Fruit fly (Drosophila melanogaster) S2 (cell line): Measurements from ENCODE around the gene GstT3.

ENCODE experiments used
- CG8478 ChIP-seq: fragments of >200 bp; optimal IDR thresholded peaks from 2 replicates; lab custom pipeline; 2018
- CTCF ChIP-seq, 2 experiments: fragments of >200 bp; optimal IDR thresholded peaks; 2 replicates each; lab custom pipeline; 2018

Gene GstT3

dm6 chrX:20466382-20466928 lies 800 bp upstream of the GstT3 start:
- no peak for TF ChIP-seq CG8478 (lab: Kevin White, UChicago)
- TF ChIP-seq CTCF (optimal IDR thresholded peaks at IDR 0.05; lab: Kevin White, UChicago): no peak

DNA sequence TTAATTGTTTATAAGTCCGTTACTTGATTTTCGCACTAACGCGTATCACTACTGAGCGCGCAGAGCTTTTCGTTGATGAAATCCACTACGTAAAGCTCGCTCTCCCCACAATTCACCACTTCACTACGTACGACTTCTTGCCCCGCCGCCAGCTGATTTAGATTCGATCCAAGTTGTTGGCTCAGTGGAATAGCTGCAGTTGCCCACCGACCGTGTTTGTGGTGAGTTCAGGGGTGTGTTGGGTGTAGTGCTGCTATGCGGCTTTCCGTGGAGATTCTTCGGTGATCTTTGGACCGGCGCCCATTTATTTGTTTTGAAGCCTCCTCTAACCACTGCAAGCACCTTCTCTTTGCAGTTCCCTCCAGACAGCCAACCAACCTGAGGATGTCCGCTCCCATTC lies 937 bp downstream of the GstT3 start:
- no peak for TF ChIP-seq CTCF (optimal IDR thresholded peaks at IDR 0.05; lab: Kevin White, UChicago)
- TF ChIP-seq CG8478 (lab: Kevin White, UChicago): no peak

dm6 chrX:20470701-20471100 lies 3.4 kb downstream of the GstT3 start:
- no peak for TF ChIP-seq CG8478 (lab: Kevin White, UChicago)

dm6 chrX:20478674-20479073 lies 11.4 kb downstream of the GstT3 start:
- TF ChIP-seq CTCF (optimal IDR thresholded peaks at IDR 0.05; lab: Kevin White, UChicago): no peak
- TF ChIP-seq CG8478 (lab: Kevin White, UChicago): no peak

DNA sequence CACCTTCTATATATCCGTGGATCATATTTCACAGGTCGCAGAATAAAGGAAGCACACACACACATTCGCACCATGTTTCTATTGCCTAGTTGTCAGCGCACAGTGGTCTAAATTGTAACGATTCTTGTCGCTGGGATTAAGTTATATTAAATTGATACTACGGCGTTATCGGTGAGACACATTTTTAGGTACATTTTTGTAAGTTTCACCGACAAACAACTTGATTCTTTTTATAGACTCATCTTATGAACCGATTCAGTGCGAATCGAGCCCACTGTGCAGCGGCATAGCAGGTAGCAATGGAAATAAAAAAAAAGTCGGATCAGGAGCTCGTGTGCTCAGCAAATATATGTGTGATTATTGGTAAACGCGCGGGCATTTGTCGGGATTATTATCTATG lies 13.1 kb downstream of the GstT3 start:
- TF ChIP-seq CTCF (optimal IDR thresholded peaks at IDR 0.05; lab: Kevin White, UChicago) (no peak), CG8478 (lab: Kevin White, UChicago) (no peak)

- TF ChIP-seq CTCF (optimal IDR thresholded peaks at IDR 0.05; lab: Kevin White, UChicago): no peak
- no peak for TF ChIP-seq CG8478 (lab: Kevin White, UChicago)
Observed at dm6 chrX:20481404-20481803, 14.1 kb downstream of the GstT3 start.

- TF ChIP-seq CTCF (optimal IDR thresholded peaks at IDR 0.05; lab: Kevin White, UChicago): no peak
- no peak for TF ChIP-seq CG8478 (lab: Kevin White, UChicago)
Observed at dm6 chrX:20482790-20483564, 15.7 kb downstream of the GstT3 start.

dm6 chrX:20485880-20486279 lies 18.6 kb downstream of the GstT3 start, which contains the start of gene CG15461:
Gene CG15461 (plus strand): TSS chrX:20486180.
- no peak for TF ChIP-seq CG8478 (lab: Kevin White, UChicago)
- no peak for TF ChIP-seq CTCF (optimal IDR thresholded peaks at IDR 0.05; lab: Kevin White, UChicago)

dm6 chrX:20488701-20489122 lies 21.5 kb downstream of the GstT3 start:
- TF ChIP-seq CTCF (optimal IDR thresholded peaks at IDR 0.05; lab: Kevin White, UChicago) (no peak), CG8478 (lab: Kevin White, UChicago) (no peak)

DNA sequence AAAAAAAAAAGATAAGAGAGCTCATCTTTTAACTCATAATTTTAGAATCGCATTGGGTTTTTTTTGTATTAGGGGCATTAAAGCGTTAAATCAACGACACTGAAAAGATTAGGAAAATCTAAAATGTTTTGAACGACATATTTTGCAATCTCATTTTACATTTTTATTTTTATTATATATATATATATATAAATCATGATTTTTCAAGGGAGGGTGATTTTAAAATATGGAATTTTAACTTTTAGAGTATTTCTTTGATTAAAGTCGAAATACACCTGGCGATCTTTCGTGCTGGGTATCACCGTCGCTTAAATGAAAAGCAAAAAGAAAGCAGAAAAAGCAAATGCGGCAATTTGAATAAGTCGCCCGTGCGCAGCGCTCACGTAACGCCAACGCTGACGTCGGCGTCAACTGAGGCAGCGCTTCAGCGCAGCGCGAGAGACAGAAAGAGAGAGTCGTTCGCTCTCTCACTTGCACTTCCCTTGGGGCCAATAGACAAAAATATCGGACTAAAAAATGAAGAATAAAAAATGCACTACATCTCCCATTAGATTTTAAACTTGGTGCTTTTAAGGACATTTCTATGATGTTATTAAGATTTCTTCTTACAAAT lies 22.2 kb downstream of the GstT3 start:
- TF ChIP-seq CTCF (optimal IDR thresholded peaks at IDR 0.05; lab: Kevin White, UChicago) (no peak), CG8478 (lab: Kevin White, UChicago) (no peak)

DNA sequence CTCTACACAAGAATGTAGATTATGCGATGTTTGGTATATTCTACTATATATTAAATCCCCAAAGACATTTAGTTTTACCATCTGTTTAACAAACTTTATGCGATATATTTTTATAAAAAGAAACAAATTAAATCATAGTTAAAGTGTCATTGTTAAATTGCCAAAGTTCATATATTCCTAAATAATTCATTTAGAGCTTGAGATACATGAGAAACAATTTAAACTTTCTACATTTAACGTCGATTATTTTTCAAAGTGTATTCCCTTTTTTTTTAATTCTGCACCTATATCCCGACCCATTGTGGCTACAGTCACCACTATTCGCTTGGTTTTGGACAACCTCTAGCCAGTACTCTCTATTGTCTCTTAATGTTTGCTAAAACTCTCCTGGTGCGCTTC lies 22.7 kb downstream of the GstT3 start:
- no peak for TF ChIP-seq CTCF (optimal IDR thresholded peaks at IDR 0.05; lab: Kevin White, UChicago)
- TF ChIP-seq CG8478 (lab: Kevin White, UChicago): no peak

dm6 chrX:20490883-20491282 lies 23.6 kb downstream of the GstT3 start:
- TF ChIP-seq CTCF (optimal IDR thresholded peaks at IDR 0.05; lab: Kevin White, UChicago) (no peak), CG8478 (lab: Kevin White, UChicago) (no peak)

DNA sequence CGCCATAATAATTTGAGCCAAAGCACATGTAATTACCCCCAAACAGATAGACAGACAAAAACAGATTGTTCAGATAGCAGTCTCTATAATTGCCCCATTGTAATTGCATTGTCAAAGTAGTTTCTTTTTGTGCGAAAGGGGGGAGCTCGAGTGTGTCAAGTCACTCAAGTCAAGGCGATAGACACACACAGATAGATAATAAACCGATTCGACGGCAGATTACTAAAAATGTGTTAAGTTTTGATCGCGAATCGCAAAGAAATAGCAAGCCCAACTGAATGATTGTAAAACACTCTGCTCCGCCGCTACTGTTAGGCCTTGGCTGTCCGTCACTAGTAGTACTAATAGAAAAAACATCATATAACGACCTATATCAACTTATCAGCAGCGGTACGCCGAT lies 25.4 kb downstream of the GstT3 start:
- no peak for TF ChIP-seq CTCF (optimal IDR thresholded peaks at IDR 0.05; lab: Kevin White, UChicago)
- no peak for TF ChIP-seq CG8478 (lab: Kevin White, UChicago)

dm6 chrX:20495117-20495516 lies 27.9 kb downstream of the GstT3 start:
- TF ChIP-seq CTCF (optimal IDR thresholded peaks at IDR 0.05; lab: Kevin White, UChicago) (no peak), CG8478 (lab: Kevin White, UChicago) (no peak)
